Worm (Caenorhabditis elegans): ENCODE data around the gene C37C3.10.

DNA sequence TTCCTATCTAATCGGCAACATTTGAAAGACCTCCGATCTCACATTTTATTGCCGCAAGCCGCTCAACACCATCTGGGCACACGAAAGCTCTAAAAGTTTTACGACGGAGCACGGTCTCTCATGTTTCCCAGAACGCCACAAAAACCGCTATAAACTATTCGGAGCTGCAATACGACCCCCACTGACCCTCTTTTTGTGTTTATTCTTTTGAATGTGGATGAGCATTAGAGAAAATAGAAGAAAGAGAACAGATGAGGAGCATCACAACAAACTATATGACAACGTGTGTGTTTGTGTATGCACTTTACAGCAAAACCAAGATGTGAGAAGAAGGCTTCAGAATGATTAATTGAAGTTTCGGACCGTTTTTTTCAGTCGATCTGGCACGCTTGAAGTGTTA lies 38.7 kb downstream of the C37C3.10 start:
- TF ChIP-seq fax-1 (tag; optimal IDR thresholded peaks at IDR 0.05) (no peak), ceh-2 (tag; optimal IDR thresholded peaks at IDR 0.05) (no peak), sox-4 (tag; optimal IDR thresholded peaks at IDR 0.05) (no peak)
